Worm (Caenorhabditis elegans) whole organism, late embryonic: ENCODE measurements around the gene C06G3.3.

Source experiments
- ceh-2 ChIP-seq: sonication (generic microtip); optimal IDR thresholded peaks from 2 replicates; lab custom pipeline; 2016; ENCODE audit warnings: missing genotype, missing genetic modification characterization, missing compliant biosample characterization
- ceh-48 ChIP-seq: sonication (generic microtip); optimal IDR thresholded peaks from 2 replicates; lab custom pipeline; 2016; ENCODE audit warnings: missing genetic modification characterization, inconsistent platforms, missing compliant biosample characterization
- gmeb-2 ChIP-seq: sonication (generic microtip); optimal IDR thresholded peaks from 2 replicates; lab custom pipeline; 2016; ENCODE audit warnings: missing genetic modification characterization, inconsistent platforms, missing compliant biosample characterization
- npax-4 ChIP-seq: sonication (generic microtip); optimal IDR thresholded peaks from 2 replicates; lab custom pipeline; 2016; ENCODE audit warnings: missing genetic modification characterization, missing compliant biosample characterization
- pag-3 ChIP-seq: sonication (generic microtip); optimal IDR thresholded peaks from 2 replicates; lab custom pipeline; 2016; ENCODE audit warnings: missing compliant biosample characterization, missing genetic modification characterization, borderline replicate concordance
- pqm-1 ChIP-seq: sonication (generic microtip); optimal IDR thresholded peaks from 2 replicates; lab custom pipeline; 2016; ENCODE audit warnings: missing genetic modification characterization, missing compliant biosample characterization
- rnt-1 ChIP-seq: sonication (generic microtip); optimal IDR thresholded peaks from 2 replicates; lab custom pipeline; 2016; ENCODE audit warnings: missing genetic modification characterization, missing compliant biosample characterization
- sox-4 ChIP-seq: sonication (generic microtip); optimal IDR thresholded peaks from 2 replicates; lab custom pipeline; 2017; ENCODE audit warnings: mild to moderate bottlenecking, missing genetic modification characterization, inconsistent platforms, missing compliant biosample characterization
- unc-3 ChIP-seq, 2 experiments: fragments of 200-800 bp in 1 of 2; sonication (Bioruptor generic) in 1 of 2; sonication (generic microtip) in 1 of 2; conservative IDR thresholded peaks in 1 of 2; optimal IDR thresholded peaks in 1 of 2; 2 replicates each; pipeline versions ENCODE4 v1.3.6 to Lab custom; 2016 to 2022; ENCODE audit warnings: missing compliant biosample characterization in 2 of 2, missing genetic modification characterization in 2 of 2, missing genetic modification reagents in 1 of 2

ce11 chrIV:7012731-7013445 is 23.0 kb upstream of the C06G3.3 start:
- no peak for TF ChIP-seq unc-3 (GFP tag; conservative IDR thresholded peaks at IDR 0.05; lab: Robert Waterston, UW)
- no peak for TF ChIP-seq unc-3 (tag; optimal IDR thresholded peaks at IDR 0.05; lab: Kevin White, UChicago)
- no peak for TF ChIP-seq gmeb-2 (tag; lab: Kevin White, UChicago)
- no peak for TF ChIP-seq rnt-1 (tag; lab: Kevin White, UChicago)
- no peak for TF ChIP-seq pag-3 (tag; lab: Kevin White, UChicago)
- TF ChIP-seq npax-4 = no peak
- TF ChIP-seq ceh-2 = no peak
- TF ChIP-seq ceh-48 (tag; lab: Kevin White, UChicago) = no peak
- TF ChIP-seq sox-4 (tag; lab: Kevin White, UChicago) = no peak
- no peak for TF ChIP-seq pqm-1 (tag; lab: Kevin White, UChicago)
